Worm (Caenorhabditis elegans): ENCODE results near the gene hse-5.

- no peak for TF ChIP-seq tra-1 (GFP tag; IDR thresholded peaks at IDR 0.05)
- no peak for TF ChIP-seq ceh-20 (GFP tag; IDR thresholded peaks at IDR 0.05)
- TF ChIP-seq nhr-76 (tag; optimal IDR thresholded peaks at IDR 0.05), result no peak
- TF ChIP-seq jun-1 (tag; optimal IDR thresholded peaks at IDR 0.05), result no peak
- no peak for TF ChIP-seq Y5F2A.4 (GFP tag; optimal IDR thresholded peaks at IDR 0.05)
- no peak for TF ChIP-seq tag-97 (GFP tag; IDR thresholded peaks at IDR 0.05)
- no peak for TF ChIP-seq mep-1 (tag; optimal IDR thresholded peaks at IDR 0.05)
- TF ChIP-seq ZK337.2 (GFP tag; IDR thresholded peaks at IDR 0.05), result no peak
- TF ChIP-seq mdl-1 (tag; optimal IDR thresholded peaks at IDR 0.05), result peak in 1 of 2 experiments; percentile 15
Observed at ce11 chrIII:4328208-4328987, 16.7 kb upstream of the hse-5 start.
